Fruit fly (Drosophila melanogaster): ENCODE data around the gene CG12713.

Gene CG12713

dm6 chr3L:15832146-15832545 is at the start of gene CG12713 (continued):
- TF ChIP-seq E2f2 (GFP tag; IDR thresholded peaks at IDR 0.05): peak; percentile 81
- TF ChIP-seq zfh2 (GFP tag; optimal IDR thresholded peaks at IDR 0.05): peak; percentile 42
- TF ChIP-seq vnd (GFP tag; IDR thresholded peaks at IDR 0.05; ENCODE audit: partially characterized antibody): peak; percentile 78
- no peak for TF ChIP-seq kah (GFP tag; optimal IDR thresholded peaks at IDR 0.05)
- peak; percentile 83 for TF ChIP-seq Dll (GFP tag; IDR thresholded peaks at IDR 0.05; ENCODE audit: partially characterized antibody)
- TF ChIP-seq chm (GFP tag; IDR thresholded peaks at IDR 0.05): no peak
- no peak for TF ChIP-seq rib (GFP tag; IDR thresholded peaks at IDR 0.05)
- no peak for TF ChIP-seq BtbVII (GFP tag; optimal IDR thresholded peaks at IDR 0.05)
- no peak for TF ChIP-seq H15 (GFP tag; IDR thresholded peaks at IDR 0.05)
- peak; percentile 15 for TF ChIP-seq chn (GFP tag; optimal IDR thresholded peaks at IDR 0.05)
- TF ChIP-seq nerfin-2 (GFP tag; IDR thresholded peaks at IDR 0.05; ENCODE audit: partially characterized antibody): peak; percentile 73
- peak; percentile 5 for TF ChIP-seq Ets65A (GFP tag)
- no peak for TF ChIP-seq CG9609 (GFP tag; optimal IDR thresholded peaks at IDR 0.05)
- TF ChIP-seq CG10431 (GFP tag; optimal IDR thresholded peaks at IDR 0.05): no peak
- TF ChIP-seq C15 (GFP tag; IDR thresholded peaks at IDR 0.05): no peak
- no peak for TF ChIP-seq CG31365 (tag; optimal IDR thresholded peaks at IDR 0.05)
- TF ChIP-seq Fer3 (tag; optimal IDR thresholded peaks at IDR 0.05): no peak
- no peak for TF ChIP-seq CG17568 (GFP tag; optimal IDR thresholded peaks at IDR 0.05)
- TF ChIP-seq usp (GFP tag; optimal IDR thresholded peaks at IDR 0.05): no peak
- TF ChIP-seq CG4820 (GFP tag; optimal IDR thresholded peaks at IDR 0.05): no peak
- no peak for TF ChIP-seq CG11398 (GFP tag; optimal IDR thresholded peaks at IDR 0.05)
- no peak for TF ChIP-seq CG9876 (GFP tag; optimal IDR thresholded peaks at IDR 0.05)
- TF ChIP-seq CG11093 (GFP tag; IDR thresholded peaks at IDR 0.05): no peak
- no peak for TF ChIP-seq CG12155 (GFP tag; optimal IDR thresholded peaks at IDR 0.05)
- no peak for TF ChIP-seq CG6854 (GFP tag; optimal IDR thresholded peaks at IDR 0.05)
- TF ChIP-seq CG11696 (GFP tag; IDR thresholded peaks at IDR 0.05): no peak
- TF ChIP-seq CG18011 (GFP tag; optimal IDR thresholded peaks at IDR 0.05): no peak
- TF ChIP-seq sob (GFP tag; IDR thresholded peaks at IDR 0.05): no peak
- no peak for TF ChIP-seq schlank (tag; optimal IDR thresholded peaks at IDR 0.05)
- TF ChIP-seq ttk (GFP tag; IDR thresholded peaks at IDR 0.05): no peak
- TF ChIP-seq az2 (GFP tag; optimal IDR thresholded peaks at IDR 0.05): no peak
- no peak for TF ChIP-seq CG2889 (GFP tag; IDR thresholded peaks at IDR 0.05)
- TF ChIP-seq CG17186 (GFP tag; optimal IDR thresholded peaks at IDR 0.05): peak; percentile 76
- TF ChIP-seq CG6683 (GFP tag; optimal IDR thresholded peaks at IDR 0.05): no peak
- TF ChIP-seq Lpt (GFP tag; optimal IDR thresholded peaks at IDR 0.05): no peak
- no peak for TF ChIP-seq ash1 (GFP tag; optimal IDR thresholded peaks at IDR 0.05)
- peak; percentile 87 for TF ChIP-seq CG30020 (tag; optimal IDR thresholded peaks at IDR 0.05)
- TF ChIP-seq nmo (GFP tag; optimal IDR thresholded peaks at IDR 0.05): peak; percentile 64
- TF ChIP-seq crol (GFP tag; IDR thresholded peaks at IDR 0.05): no peak
- TF ChIP-seq CG3726 (GFP tag; IDR thresholded peaks at IDR 0.05): no peak
- peak; percentile 86 for TF ChIP-seq amos (GFP tag; IDR thresholded peaks at IDR 0.05; ENCODE audit: partially characterized antibody)
- TF ChIP-seq pros (GFP tag; optimal IDR thresholded peaks at IDR 0.05): no peak
- no peak for TF ChIP-seq twi (tag; optimal IDR thresholded peaks at IDR 0.05)
- TF ChIP-seq CTCF (GFP tag; optimal IDR thresholded peaks at IDR 0.05): peak; percentile 26
- no peak for TF ChIP-seq tgo (GFP tag; IDR thresholded peaks at IDR 0.05)
- TF ChIP-seq CG4328 (GFP tag; optimal IDR thresholded peaks at IDR 0.05): no peak
- TF ChIP-seq vfl (GFP tag; optimal IDR thresholded peaks at IDR 0.05): no peak
- TF ChIP-seq dm (GFP tag; optimal IDR thresholded peaks at IDR 0.05): peak; percentile 23
- TF ChIP-seq mirr (GFP tag; optimal IDR thresholded peaks at IDR 0.05): no peak
- TF ChIP-seq Fer2 (tag; optimal IDR thresholded peaks at IDR 0.05): no peak
- no peak for TF ChIP-seq CG13296 (GFP tag; optimal IDR thresholded peaks at IDR 0.05)
- no peak for TF ChIP-seq Spps (tag; optimal IDR thresholded peaks at IDR 0.05)
- TF ChIP-seq Elba2 (GFP tag; optimal IDR thresholded peaks at IDR 0.05): no peak

Data from whole organism, embryonic.